Worm (Caenorhabditis elegans) whole organism, L4/young adult: ENCODE results near the gene ntl-3.

Experiments used
- W03F9.2 ChIP-seq: fragments of 150-350 bp; optimal IDR thresholded peaks from 2 replicates; lab custom pipeline; 2014; ENCODE audit warnings: missing biosample characterization, missing genetic modification characterization
- him-1 ChIP-seq: sonication (generic microtip); optimal IDR thresholded peaks from 2 replicates; lab custom pipeline; 2016; ENCODE audit warnings: missing genotype, missing genetic modification reagents, missing genetic modification characterization, missing compliant biosample characterization

DNA sequence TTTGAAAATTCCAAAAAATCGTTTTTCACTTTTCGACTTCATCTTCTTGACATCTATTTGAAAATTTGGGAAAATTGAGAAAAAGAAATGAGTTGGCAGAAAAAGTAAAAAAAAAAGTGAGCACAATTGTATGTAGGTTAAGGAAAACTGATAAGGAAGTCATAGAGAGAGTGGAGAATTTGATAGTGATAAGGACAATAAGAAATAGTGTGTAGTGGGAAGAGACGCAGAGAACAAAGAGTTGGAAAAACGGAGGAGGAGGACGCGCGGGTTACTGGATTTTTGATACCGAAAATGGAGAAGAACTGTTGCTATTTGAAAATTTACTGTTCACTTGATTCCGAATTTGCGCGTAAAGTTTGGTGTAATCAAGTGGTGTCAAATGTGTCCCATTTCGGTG, 32.5 kb upstream of the ntl-3 start, which contains the start of gene Y56A3A.6:
- TF ChIP-seq him-1 (tag; lab: Kevin White, UChicago) = no peak
- TF ChIP-seq W03F9.2 (tag; lab: Kevin White, UChicago) = no peak
